Worm (Caenorhabditis elegans): ENCODE measurements around the gene lec-11.

DNA sequence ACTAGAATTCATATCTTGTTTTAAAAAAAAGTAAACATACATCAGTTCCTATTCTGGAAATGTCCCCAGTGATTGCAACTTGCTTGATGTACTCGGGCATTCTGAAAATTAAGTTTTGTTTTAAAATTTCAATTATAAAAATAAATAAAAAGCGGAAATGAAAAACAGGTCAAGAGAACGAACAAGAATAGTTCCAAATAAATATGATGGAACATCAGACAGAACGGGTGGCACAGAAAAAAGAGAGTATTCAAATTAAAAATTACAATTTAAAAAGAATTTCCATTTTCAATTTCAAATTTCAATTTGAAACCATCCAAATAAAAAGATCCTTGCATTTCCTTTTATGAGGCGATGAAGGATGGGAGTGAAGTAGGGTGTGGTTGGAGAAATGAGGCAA is 31.3 kb upstream of the lec-11 start, which contains the start of gene C01B10.3:
- TF ChIP-seq egl-5 (tag; optimal IDR thresholded peaks at IDR 0.05), result no peak
- no peak for TF ChIP-seq skn-1 (tag; optimal IDR thresholded peaks at IDR 0.05)
- TF ChIP-seq pha-4 (tag; optimal IDR thresholded peaks at IDR 0.05), result no peak
- TF ChIP-seq tbx-2 (tag; optimal IDR thresholded peaks at IDR 0.05), result no peak
- TF ChIP-seq zag-1 (tag; optimal IDR thresholded peaks at IDR 0.05), result no peak
- TF ChIP-seq nhr-12 (tag; optimal IDR thresholded peaks at IDR 0.05), result no peak
- TF ChIP-seq pqm-1 (tag; optimal IDR thresholded peaks at IDR 0.05), result no peak
- no peak for TF ChIP-seq ama-1 (optimal IDR thresholded peaks at IDR 0.05)
